Fruit fly (Drosophila melanogaster) whole organism, pupa: ENCODE measurements around the gene CG32320.
A peak's percentile ranks its signal among the peaks of the same experiment; 100 is the strongest.

Experiments used
- CG10348 ChIP-seq: fragments of 200-800 bp; sonication (Bioruptor generic); IDR thresholded peaks from 2 replicates; pipeline ENCODE4 v1.3.6; 2022; ENCODE audit warnings: missing biosample characterization, missing genetic modification characterization
- CG14655 ChIP-seq: fragments of 200-800 bp; sonication (Bioruptor generic); optimal IDR thresholded peaks from 3 replicates; lab custom pipeline; 2017; ENCODE audit warnings: mild to moderate bottlenecking, missing biosample characterization, missing genetic modification reagents, missing genetic modification characterization
- CG9948 ChIP-seq: fragments of 200-800 bp; sonication (Bioruptor generic); optimal IDR thresholded peaks from 2 replicates; lab custom pipeline; 2018; ENCODE audit warnings: missing biosample characterization, mild to moderate bottlenecking, missing genetic modification characterization, moderate library complexity
- D1 ChIP-seq: fragments of 200-800 bp; sonication (Bioruptor generic); optimal IDR thresholded peaks from 2 replicates; lab custom pipeline; 2018; ENCODE audit warnings: missing biosample characterization, mild to moderate bottlenecking, missing genetic modification characterization, moderate library complexity
- EcR ChIP-seq: fragments of 200-800 bp; sonication (Bioruptor generic); optimal IDR thresholded peaks from 3 replicates; lab custom pipeline; 2019; ENCODE audit warnings: missing biosample characterization, missing genetic modification characterization, mild to moderate bottlenecking, moderate library complexity, missing genetic modification reagents
- Pif1B ChIP-seq: fragments of 200-800 bp; sonication (Bioruptor generic); optimal IDR thresholded peaks from 3 replicates; lab custom pipeline; 2016; ENCODE audit warnings: missing biosample characterization, missing genetic modification characterization
- fd96Ca ChIP-seq: fragments of 200-800 bp; sonication (Bioruptor generic); IDR thresholded peaks from 3 replicates; pipeline ENCODE4 v1.3.6; 2022; ENCODE audit warnings: missing biosample characterization, missing genetic modification characterization
- gl ChIP-seq: fragments of 200-800 bp; sonication (Bioruptor generic); optimal IDR thresholded peaks from 2 replicates; lab custom pipeline; 2018; ENCODE audit warnings: missing biosample characterization, mild to moderate bottlenecking, missing genetic modification characterization
- rn ChIP-seq: fragments of 200-800 bp; sonication (Bioruptor generic); IDR thresholded peaks from 2 replicates; pipeline ENCODE4 v1.3.6; 2022; ENCODE audit warnings: missing biosample characterization, missing genetic modification characterization

DNA sequence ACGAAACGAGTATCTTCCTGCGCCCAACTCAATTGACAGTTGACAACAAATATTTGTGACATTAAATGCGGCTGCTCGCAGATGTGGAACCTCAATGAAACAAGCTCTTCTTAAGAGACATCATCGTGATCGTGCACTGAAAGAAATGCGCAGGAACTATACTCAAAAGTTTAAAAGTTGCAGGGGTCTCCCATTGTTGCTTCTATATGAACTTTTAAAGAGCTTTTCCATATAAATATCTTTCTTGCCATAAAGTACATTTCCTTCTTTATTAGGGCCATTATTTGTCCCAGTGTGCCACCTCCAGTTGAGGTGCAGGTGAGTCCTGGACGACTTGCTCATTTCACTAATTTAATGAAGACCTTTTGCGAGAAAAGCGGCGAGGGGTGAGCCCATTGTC, 10.3 kb upstream of the CG32320 start:
- no peak for TF ChIP-seq EcR
- peak; percentile 42 for TF ChIP-seq CG9948
- no peak for TF ChIP-seq D1
- TF ChIP-seq Pif1B = no peak
- TF ChIP-seq rn (GFP tag; lab: Robert Waterston, UW) = 0 out of 2 replicates have a peak, but pooled peaks have one; percentile 19
- peak; percentile 20 for TF ChIP-seq CG14655
- TF ChIP-seq CG10348 (GFP tag; lab: Robert Waterston, UW) = no peak
- no peak for TF ChIP-seq fd96Ca (GFP tag; lab: Robert Waterston, UW)
- no peak for TF ChIP-seq gl (tag; lab: Kevin White, UChicago)
